Fruit fly (Drosophila melanogaster) whole organism, embryonic: ENCODE results near the gene Polr2I.

ENCODE experiments used
- Bgb ChIP-seq: fragments of 200-800 bp; sonication (Bioruptor generic); IDR thresholded peaks from 2 replicates; pipeline ENCODE4 v1.3.6; 2022; ENCODE audit warnings: missing biosample characterization, missing genetic modification characterization; ENCODE audit not compliant: partially characterized antibody
- BtbVII ChIP-seq: fragments of 200-800 bp; sonication (Bioruptor generic); optimal IDR thresholded peaks from 3 replicates; lab custom pipeline; 2017; ENCODE audit warnings: missing biosample characterization, mild to moderate bottlenecking, missing genetic modification characterization
- CG10274 ChIP-seq: fragments of 200-800 bp; sonication (Bioruptor generic); optimal IDR thresholded peaks from 3 replicates; lab custom pipeline; 2017; ENCODE audit warnings: missing biosample characterization, mild to moderate bottlenecking, missing genetic modification characterization
- CG10565 ChIP-seq: fragments of 200-800 bp; sonication (Bioruptor generic); optimal IDR thresholded peaks from 3 replicates; lab custom pipeline; 2016; ENCODE audit warnings: missing biosample characterization, mild to moderate bottlenecking, missing genetic modification characterization
- CG12104 ChIP-seq: fragments of 200-800 bp; sonication (Bioruptor generic); optimal IDR thresholded peaks from 3 replicates; lab custom pipeline; 2016; ENCODE audit warnings: missing biosample characterization, missing genetic modification characterization
- CG12236 ChIP-seq: fragments of 200-800 bp; sonication (Bioruptor generic); optimal IDR thresholded peaks from 2 replicates; lab custom pipeline; 2016; ENCODE audit warnings: missing biosample characterization, missing genetic modification characterization
- CG13894 ChIP-seq: fragments of 200-800 bp; sonication (Bioruptor generic); optimal IDR thresholded peaks from 3 replicates; lab custom pipeline; 2018; ENCODE audit warnings: missing biosample characterization, mild to moderate bottlenecking, missing genetic modification characterization, moderate library complexity
- CG15073 ChIP-seq: fragments of 200-800 bp; sonication (Bioruptor generic); optimal IDR thresholded peaks from 2 replicates; lab custom pipeline; 2016; ENCODE audit warnings: missing biosample characterization, missing genetic modification characterization
- CG15269 ChIP-seq: fragments of 200-800 bp; sonication (Bioruptor generic); optimal IDR thresholded peaks from 2 replicates; lab custom pipeline; 2018; ENCODE audit warnings: missing biosample characterization, mild to moderate bottlenecking, missing genetic modification characterization, moderate library complexity
- CG1647 ChIP-seq: fragments of 200-800 bp; sonication (Bioruptor generic); optimal IDR thresholded peaks from 3 replicates; lab custom pipeline; 2016; ENCODE audit warnings: missing biosample characterization, missing genetic modification characterization
- CG2116 ChIP-seq: fragments of 200-800 bp; sonication (Bioruptor generic); optimal IDR thresholded peaks from 3 replicates; lab custom pipeline; 2018; ENCODE audit warnings: missing biosample characterization, mild to moderate bottlenecking, missing genetic modification characterization
- CG31365 ChIP-seq: fragments of 200-800 bp; sonication (Bioruptor generic); optimal IDR thresholded peaks from 2 replicates; lab custom pipeline; 2018; ENCODE audit warnings: missing biosample characterization, mild to moderate bottlenecking, missing genetic modification characterization
- CG3281 ChIP-seq: fragments of 200-800 bp; sonication (Bioruptor generic); optimal IDR thresholded peaks from 3 replicates; lab custom pipeline; 2017; ENCODE audit warnings: missing biosample characterization, mild to moderate bottlenecking, missing genetic modification characterization
- CG43689 ChIP-seq: fragments of 200-800 bp; sonication (Bioruptor generic); IDR thresholded peaks from 2 replicates; pipeline ENCODE4 v1.3.6; 2022; ENCODE audit warnings: missing biosample characterization, missing genetic modification characterization
- CG5245 ChIP-seq: fragments of 200-800 bp; sonication (Bioruptor generic); optimal IDR thresholded peaks from 3 replicates; lab custom pipeline; 2016; ENCODE audit warnings: missing biosample characterization, missing genetic modification characterization
- CG5953 ChIP-seq: fragments of 200-800 bp; sonication (Bioruptor generic); IDR thresholded peaks from 2 replicates; pipeline ENCODE4 v1.3.6; 2022; ENCODE audit warnings: missing biosample characterization, missing genetic modification characterization
- CG6813 ChIP-seq: fragments of 200-800 bp; sonication (Bioruptor generic); optimal IDR thresholded peaks from 2 replicates; lab custom pipeline; 2017; ENCODE audit warnings: missing biosample characterization, missing genetic modification characterization, mild to moderate bottlenecking, moderate library complexity, missing genetic modification reagents
- CG7271 ChIP-seq: fragments of 200-800 bp; sonication (Bioruptor generic); optimal IDR thresholded peaks from 2 replicates; lab custom pipeline; 2018; ENCODE audit warnings: missing biosample characterization, mild to moderate bottlenecking, missing genetic modification characterization, moderate library complexity
- CG7963 ChIP-seq: fragments of 200-800 bp; sonication (Bioruptor generic); IDR thresholded peaks from 3 replicates; pipeline ENCODE4 v1.3.6; 2022; ENCODE audit warnings: missing biosample characterization, missing genetic modification characterization; ENCODE audit not compliant: partially characterized antibody
- CG8089 ChIP-seq: fragments of 200-800 bp; sonication (Bioruptor generic); optimal IDR thresholded peaks from 3 replicates; lab custom pipeline; 2016; ENCODE audit warnings: missing biosample characterization, missing genetic modification characterization
- CG9817 ChIP-seq: fragments of 200-800 bp; sonication (Bioruptor generic); optimal IDR thresholded peaks from 2 replicates; lab custom pipeline; 2018; ENCODE audit warnings: missing biosample characterization, mild to moderate bottlenecking, missing genetic modification characterization, moderate library complexity
- D19B ChIP-seq: fragments of 200-800 bp; sonication (Bioruptor generic); optimal IDR thresholded peaks from 2 replicates; lab custom pipeline; 2017; ENCODE audit warnings: missing biosample characterization, mild to moderate bottlenecking, missing genetic modification characterization
- Deaf1 ChIP-seq: fragments of 200-800 bp; optimal IDR thresholded peaks from 3 replicates; lab custom pipeline; 2019; ENCODE audit warnings: missing biosample characterization, mild to moderate bottlenecking, missing genetic modification characterization, moderate library complexity
- Dref ChIP-seq: fragments of 200-800 bp; sonication (Bioruptor generic); IDR thresholded peaks from 2 replicates; pipeline ENCODE4 v1.3.6; 2022; ENCODE audit warnings: missing biosample characterization, missing genetic modification characterization
- E2f1 ChIP-seq: fragments of 200-800 bp; sonication (Bioruptor generic); IDR thresholded peaks from 2 replicates; pipeline ENCODE4 v1.3.6; 2022; ENCODE audit warnings: missing biosample characterization, missing genetic modification characterization
- Ets65A ChIP-seq: fragments of 200-800 bp; sonication (Bioruptor generic); peaks from one replicate; lab custom pipeline; 2016; ENCODE audit warnings: missing biosample characterization, missing genetic modification characterization
- H15 ChIP-seq: fragments of 200-800 bp; sonication (Bioruptor generic); IDR thresholded peaks from 3 replicates; pipeline ENCODE4 v1.3.6; 2022; ENCODE audit warnings: missing biosample characterization, missing genetic modification characterization
- Hr78 ChIP-seq, 2 experiments: fragments of 200-800 bp in 1 of 2; fragments of >200 bp in 1 of 2; sonication (Bioruptor generic) in 1 of 2; optimal IDR thresholded peaks; 2 replicates each; lab custom pipeline; 2017 to 2019; ENCODE audit warnings: missing biosample characterization in 2 of 2, missing genetic modification characterization in 2 of 2, mild to moderate bottlenecking in 1 of 2, moderate library complexity in 1 of 2
- Neu2 ChIP-seq: fragments of 200-800 bp; sonication (Bioruptor generic); optimal IDR thresholded peaks from 3 replicates; lab custom pipeline; 2016; ENCODE audit warnings: missing biosample characterization, missing genetic modification characterization, borderline replicate concordance
- NfI ChIP-seq: fragments of 200-800 bp; sonication (Bioruptor generic); optimal IDR thresholded peaks from 3 replicates; lab custom pipeline; 2018; ENCODE audit warnings: missing biosample characterization, mild to moderate bottlenecking, missing genetic modification characterization, moderate library complexity
- Opbp ChIP-seq: fragments of 200-800 bp; sonication (Bioruptor generic); IDR thresholded peaks from 3 replicates; pipeline ENCODE4 v1.3.6; 2022; ENCODE audit warnings: missing biosample characterization, missing genetic modification characterization; ENCODE audit not compliant: partially characterized antibody
- PHDP ChIP-seq: fragments of 200-800 bp; sonication (Bioruptor generic); optimal IDR thresholded peaks from 3 replicates; lab custom pipeline; 2018; ENCODE audit warnings: missing biosample characterization, mild to moderate bottlenecking, missing genetic modification characterization, moderate library complexity
- Side ChIP-seq: fragments of 200-800 bp; sonication (Bioruptor generic); optimal IDR thresholded peaks from 2 replicates; lab custom pipeline; 2016; ENCODE audit warnings: missing biosample characterization, missing genetic modification characterization
- Sox102F ChIP-seq: fragments of 200-800 bp; sonication (Bioruptor generic); optimal IDR thresholded peaks from 2 replicates; lab custom pipeline; 2018; ENCODE audit warnings: missing biosample characterization, mild to moderate bottlenecking, missing genetic modification characterization, moderate library complexity
- Xbp1 ChIP-seq: fragments of 200-800 bp; sonication (Bioruptor generic); optimal IDR thresholded peaks from 3 replicates; lab custom pipeline; 2016; ENCODE audit warnings: missing biosample characterization, mild to moderate bottlenecking, missing genetic modification characterization
- bcd ChIP-seq: fragments of 200-800 bp; sonication (Bioruptor generic); optimal IDR thresholded peaks from 2 replicates; lab custom pipeline; 2017; ENCODE audit warnings: missing biosample characterization, mild to moderate bottlenecking, missing genetic modification characterization
- btn ChIP-seq: fragments of 200-800 bp; sonication (Bioruptor generic); optimal IDR thresholded peaks from 2 replicates; lab custom pipeline; 2016; ENCODE audit warnings: missing biosample characterization, missing genetic modification characterization
- corto ChIP-seq: fragments of 200-800 bp; sonication (Bioruptor generic); optimal IDR thresholded peaks from 2 replicates; lab custom pipeline; 2016; ENCODE audit warnings: missing biosample characterization, mild to moderate bottlenecking, missing genetic modification characterization, moderate library complexity
- fd64A ChIP-seq: fragments of 200-800 bp; sonication (Bioruptor generic); optimal IDR thresholded peaks from 3 replicates; lab custom pipeline; 2018; ENCODE audit warnings: missing biosample characterization, mild to moderate bottlenecking, missing genetic modification characterization
- gem ChIP-seq: fragments of 200-800 bp; sonication (Bioruptor generic); optimal IDR thresholded peaks from 2 replicates; lab custom pipeline; 2019; ENCODE audit warnings: missing biosample characterization, mild to moderate bottlenecking, missing genetic modification characterization, moderate library complexity
- grn ChIP-seq: fragments of 200-800 bp; sonication (Bioruptor generic); optimal IDR thresholded peaks from 3 replicates; lab custom pipeline; 2017; ENCODE audit warnings: missing biosample characterization, missing genetic modification characterization
- hb ChIP-seq: fragments of 200-800 bp; sonication (Bioruptor generic); IDR thresholded peaks from 3 replicates; pipeline ENCODE4 v1.3.6; 2022; ENCODE audit warnings: missing biosample characterization, missing genetic modification characterization; ENCODE audit not compliant: partially characterized antibody
- klu ChIP-seq: fragments of 200-800 bp; sonication (Bioruptor generic); IDR thresholded peaks from 2 replicates; pipeline ENCODE4 v1.3.6; 2022; ENCODE audit warnings: missing biosample characterization, missing genetic modification characterization
- psq ChIP-seq: fragments of 200-800 bp; sonication (Bioruptor generic); optimal IDR thresholded peaks from 2 replicates; lab custom pipeline; 2017; ENCODE audit warnings: missing biosample characterization, missing genetic modification characterization
- sc ChIP-seq, 3 experiments: fragments of >200 bp in 2 of 3; fragments of 200-800 bp in 1 of 3; sonication (Bioruptor generic) in 1 of 3; optimal IDR thresholded peaks; 2 replicates in 2 of 3; 3 replicates in 1 of 3; lab custom pipeline; 2017; ENCODE audit warnings: mild to moderate bottlenecking in 1 of 3, missing biosample characterization in 1 of 3, missing genetic modification characterization in 1 of 3, missing genetic modification reagents in 1 of 3
- seq ChIP-seq: fragments of 200-800 bp; sonication (Bioruptor generic); IDR thresholded peaks from 2 replicates; pipeline ENCODE4 v1.3.6; 2022; ENCODE audit warnings: missing biosample characterization, missing genetic modification characterization
- unpg ChIP-seq: fragments of 200-800 bp; sonication (Bioruptor generic); optimal IDR thresholded peaks from 3 replicates; lab custom pipeline; 2018; ENCODE audit warnings: missing biosample characterization, mild to moderate bottlenecking, missing genetic modification characterization, moderate library complexity
- zen ChIP-seq: fragments of 200-800 bp; sonication (Bioruptor generic); optimal IDR thresholded peaks from 3 replicates; lab custom pipeline; 2018; ENCODE audit warnings: missing biosample characterization, mild to moderate bottlenecking, missing genetic modification characterization, moderate library complexity

The Polr2I gene

DNA sequence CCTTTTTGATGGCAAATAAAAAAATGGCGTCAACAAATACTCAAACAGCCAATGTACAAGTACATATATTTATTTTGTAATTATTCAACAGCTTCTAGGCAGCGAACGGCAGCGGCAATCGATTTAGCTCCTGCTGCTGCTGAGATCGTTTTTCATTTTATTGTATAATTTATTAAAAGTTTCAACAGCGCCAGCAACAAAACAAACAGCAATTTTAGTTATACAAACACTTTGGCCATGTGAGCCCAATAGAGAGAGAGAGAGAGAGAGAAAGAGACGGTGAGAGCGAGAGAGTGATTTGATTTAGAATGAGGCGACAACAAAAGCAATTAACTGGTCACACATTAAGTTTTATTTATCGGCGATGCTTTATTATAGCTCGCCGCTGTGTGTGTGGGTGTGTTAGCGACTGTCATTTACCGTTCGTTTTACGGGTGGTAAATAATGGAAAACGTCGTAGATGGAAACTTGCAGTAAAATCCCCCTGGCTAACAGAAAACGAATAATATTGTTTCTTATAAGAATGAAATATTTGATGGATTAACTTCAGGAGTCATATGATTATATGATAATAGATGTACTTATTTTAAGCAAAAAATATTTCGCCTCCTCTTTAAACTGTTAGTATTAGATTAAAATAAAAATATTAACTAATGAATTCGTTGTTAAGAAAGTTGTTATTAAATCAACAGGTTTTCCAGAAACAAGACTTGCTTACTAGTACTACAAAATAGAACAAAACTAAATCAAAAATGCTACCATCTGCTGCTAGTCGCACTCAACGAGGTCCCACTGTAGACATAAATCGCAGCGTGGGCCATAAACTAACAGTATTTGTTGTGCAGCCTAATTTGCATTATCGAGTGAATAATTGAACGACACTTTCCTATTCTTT lies 23.6 kb upstream of the Polr2I start (continued):
- peak; percentile 29 for TF ChIP-seq Deaf1 (tag; lab: Kevin White, UChicago)
- peak; percentile 7 for TF ChIP-seq unpg (GFP tag; lab: Kevin White, UChicago)
- no peak for TF ChIP-seq CG10565 (GFP tag; lab: Kevin White, UChicago)
- TF ChIP-seq NfI, result no peak
- no peak for TF ChIP-seq CG2116 (GFP tag; lab: Kevin White, UChicago)
- no peak for TF ChIP-seq CG5245 (GFP tag; lab: Kevin White, UChicago)
- TF ChIP-seq CG3281, result peak; percentile 9
- TF ChIP-seq E2f1 (GFP tag; lab: Robert Waterston, UW), result no peak
- no peak for TF ChIP-seq Opbp (GFP tag; lab: Robert Waterston, UW)
- TF ChIP-seq grn, result no peak
- no peak for TF ChIP-seq CG13894 (tag; lab: Kevin White, UChicago)
- peak; percentile 11 for TF ChIP-seq CG12104 (GFP tag; lab: Kevin White, UChicago)
- no peak for TF ChIP-seq H15 (GFP tag; lab: Robert Waterston, UW)
- no peak for TF ChIP-seq D19B (GFP tag; lab: Kevin White, UChicago)
- TF ChIP-seq seq (GFP tag; lab: Robert Waterston, UW), result no peak
- TF ChIP-seq CG10274 (GFP tag; lab: Kevin White, UChicago), result no peak
- TF ChIP-seq CG9817 (tag; lab: Kevin White, UChicago), result peak; percentile 16
- TF ChIP-seq CG43689, result no peak
- TF ChIP-seq hb (GFP tag; lab: Robert Waterston, UW), result no peak
- TF ChIP-seq CG31365 (tag; lab: Kevin White, UChicago), result no peak
- TF ChIP-seq CG8089 (GFP tag; lab: Kevin White, UChicago), result no peak
- TF ChIP-seq Dref (GFP tag; lab: Robert Waterston, UW), result no peak
- peak; percentile 14 for TF ChIP-seq Side (GFP tag; lab: Kevin White, UChicago)
- peak; percentile 18 for TF ChIP-seq bcd
- TF ChIP-seq CG5953 (GFP tag; lab: Robert Waterston, UW), result no peak
- no peak for TF ChIP-seq klu (GFP tag; lab: Robert Waterston, UW)
- TF ChIP-seq CG15269 (tag; lab: Kevin White, UChicago), result peak; percentile 12
- TF ChIP-seq Xbp1 (GFP tag; lab: Kevin White, UChicago), result peak; percentile 17
- no peak for TF ChIP-seq psq (GFP tag; lab: Kevin White, UChicago)
- TF ChIP-seq Bgb (GFP tag; lab: Robert Waterston, UW), result no peak
- no peak for TF ChIP-seq btn (GFP tag; lab: Kevin White, UChicago)
- TF ChIP-seq CG15073 (GFP tag; lab: Kevin White, UChicago), result no peak
- peak; percentile 16 for TF ChIP-seq CG6813
- peak; percentile 36 for TF ChIP-seq Sox102F (GFP tag; lab: Kevin White, UChicago)
- no peak for TF ChIP-seq Ets65A (GFP tag; lab: Kevin White, UChicago)
- TF ChIP-seq PHDP (tag; lab: Kevin White, UChicago), result peak; percentile 1
- TF ChIP-seq CG7963, result no peak
- TF ChIP-seq fd64A (GFP tag; lab: Kevin White, UChicago), result no peak
- no peak for TF ChIP-seq corto (GFP tag; lab: Kevin White, UChicago)
- no peak for TF ChIP-seq Hr78 (GFP tag; optimal IDR thresholded peaks at IDR 0.05; lab: Kevin White, UChicago)
- no peak for TF ChIP-seq Neu2
- peak; percentile 58 for TF ChIP-seq BtbVII (GFP tag; lab: Kevin White, UChicago)
- no peak for TF ChIP-seq zen
- no peak for TF ChIP-seq CG12236 (GFP tag; lab: Kevin White, UChicago)
- TF ChIP-seq CG1647, result no peak
- no peak for TF ChIP-seq sc (optimal IDR thresholded peaks at IDR 0.05; lab: Kevin White, UChicago)
- TF ChIP-seq sc (GFP tag; optimal IDR thresholded peaks at IDR 0.05; lab: Kevin White, UChicago), result peak; percentile 19
- no peak for TF ChIP-seq CG7271 (tag; lab: Kevin White, UChicago)
- TF ChIP-seq gem, result peak; percentile 45
